Worm (Caenorhabditis elegans) whole organism, L1 larva: ENCODE measurements around the gene ost-1.

Experiments
- F16B12.6 ChIP-seq: fragments of 150-350 bp; optimal IDR thresholded peaks from 2 replicates; lab custom pipeline; 2014; ENCODE audit warnings: missing biosample characterization, missing genetic modification characterization
- aha-1 ChIP-seq: fragments of 150-350 bp; optimal IDR thresholded peaks from 2 replicates; lab custom pipeline; 2014; ENCODE audit warnings: missing biosample characterization, missing genetic modification characterization
- blmp-1 ChIP-seq: fragments of 150-350 bp; optimal IDR thresholded peaks from 2 replicates; lab custom pipeline; 2014; ENCODE audit warnings: missing biosample characterization, missing genetic modification characterization
- ceh-8 ChIP-seq: fragments of 200-800 bp; sonication (Bioruptor generic); optimal IDR thresholded peaks from 2 replicates; lab custom pipeline; 2018; ENCODE audit warnings: mild to moderate bottlenecking, missing genetic modification characterization, moderate library complexity, missing compliant biosample characterization
- ceh-88 ChIP-seq: fragments of 200-800 bp; sonication (Bioruptor generic); IDR thresholded peaks from 2 replicates; pipeline ENCODE4 v1.3.6; 2022; ENCODE audit warnings: missing genetic modification characterization, missing compliant biosample characterization
- ceh-90 ChIP-seq: sonication (generic microtip); optimal IDR thresholded peaks from 2 replicates; lab custom pipeline; 2016; ENCODE audit warnings: missing genetic modification characterization, missing compliant biosample characterization
- dpl-1 ChIP-seq, 3 experiments: fragments of 150-350 bp in 2 of 3; sonication (generic microtip) in 1 of 3; optimal IDR thresholded peaks; 2 replicates each; lab custom pipeline; 2014 to 2017; ENCODE audit warnings: missing biosample characterization in 3 of 3, missing genetic modification characterization in 3 of 3, missing genetic modification reagents in 3 of 3
- dsc-1 ChIP-seq: sonication (generic microtip); optimal IDR thresholded peaks from 2 replicates; lab custom pipeline; 2016; ENCODE audit warnings: mild to moderate bottlenecking, missing genetic modification characterization, missing compliant biosample characterization
- efl-1 ChIP-seq, 4 experiments: fragments of 150-350 bp; optimal IDR thresholded peaks in 3 of 4; peaks in 1 of 4; 1 replicate in 1 of 4; 2 replicates in 3 of 4; lab custom pipeline; 2014; ENCODE audit warnings: missing biosample characterization in 2 of 4, missing genetic modification characterization in 2 of 4, missing genetic modification reagents in 2 of 4
- efl-3 ChIP-seq: fragments of 200-800 bp; sonication (Bioruptor generic); optimal IDR thresholded peaks from 2 replicates; lab custom pipeline; 2018; ENCODE audit warnings: mild to moderate bottlenecking, missing genetic modification characterization, missing compliant biosample characterization
- egl-27 ChIP-seq, 2 experiments: fragments of 150-350 bp in 1 of 2; sonication (generic microtip); optimal IDR thresholded peaks; 3 replicates each; lab custom pipeline; 2017 to 2018; ENCODE audit warnings: missing biosample characterization in 2 of 2, missing genetic modification characterization in 2 of 2, missing genetic modification reagents in 2 of 2
- ets-5 ChIP-seq: fragments of 200-800 bp; sonication (Bioruptor generic); IDR thresholded peaks from 2 replicates; pipeline ENCODE4 v1.3.6; 2022; ENCODE audit warnings: missing genetic modification characterization, missing compliant biosample characterization
- fkh-4 ChIP-seq: sonication (generic microtip); optimal IDR thresholded peaks from 2 replicates; lab custom pipeline; 2016; ENCODE audit warnings: missing compliant biosample characterization, missing genetic modification characterization, borderline replicate concordance
- fkh-8 ChIP-seq: sonication (generic microtip); optimal IDR thresholded peaks from 2 replicates; lab custom pipeline; 2016; ENCODE audit warnings: mild to moderate bottlenecking, missing genetic modification characterization, missing compliant biosample characterization
- fos-1 ChIP-seq: fragments of 150-350 bp; optimal IDR thresholded peaks from 2 replicates; lab custom pipeline; 2014; ENCODE audit warnings: missing biosample characterization, missing genetic modification characterization
- grh-1 ChIP-seq: fragments of 200-800 bp; sonication (Bioruptor generic); IDR thresholded peaks from 2 replicates; pipeline ENCODE4 v1.3.6; 2022; ENCODE audit warnings: missing genetic modification reagents, missing genetic modification characterization, missing compliant biosample characterization
- mef-2 ChIP-seq: fragments of 150-350 bp; optimal IDR thresholded peaks from 2 replicates; lab custom pipeline; 2014; ENCODE audit warnings: missing biosample characterization, missing genetic modification characterization
- mep-1 ChIP-seq: fragments of 150-350 bp; optimal IDR thresholded peaks from 2 replicates; lab custom pipeline; 2014; ENCODE audit warnings: missing biosample characterization, missing genetic modification characterization
- nhr-19 ChIP-seq: fragments of 200-800 bp; sonication (Bioruptor generic); conservative IDR thresholded peaks from 2 replicates; pipeline ENCODE4 v1.3.6; 2022; ENCODE audit warnings: missing genetic modification characterization, missing compliant biosample characterization
- nhr-237 ChIP-seq: fragments of 150-350 bp; optimal IDR thresholded peaks from 2 replicates; lab custom pipeline; 2014; ENCODE audit warnings: missing biosample characterization, missing genetic modification characterization
- nhr-71 ChIP-seq: sonication (generic microtip); optimal IDR thresholded peaks from 2 replicates; lab custom pipeline; 2016; ENCODE audit warnings: mild to moderate bottlenecking, missing genetic modification characterization, moderate library complexity, missing compliant biosample characterization
- nhr-76 ChIP-seq: sonication (generic microtip); optimal IDR thresholded peaks from 2 replicates; lab custom pipeline; 2017; ENCODE audit warnings: missing biosample characterization, missing genetic modification characterization
- pag-3 ChIP-seq: sonication (generic microtip); optimal IDR thresholded peaks from 2 replicates; lab custom pipeline; 2017; ENCODE audit warnings: missing genetic modification characterization, mild to moderate bottlenecking, missing compliant biosample characterization, antibody characterized with exemption, borderline replicate concordance; ENCODE audit not compliant: insufficient read depth
- rnt-1 ChIP-seq: sonication (generic microtip); optimal IDR thresholded peaks from 2 replicates; lab custom pipeline; 2016; ENCODE audit warnings: mild to moderate bottlenecking, missing genetic modification characterization, moderate library complexity, missing compliant biosample characterization
- sox-4 ChIP-seq: sonication (generic microtip); optimal IDR thresholded peaks from 2 replicates; lab custom pipeline; 2016; ENCODE audit warnings: missing genetic modification characterization, missing compliant biosample characterization
- swsn-7 ChIP-seq: sonication (generic microtip); optimal IDR thresholded peaks from 2 replicates; lab custom pipeline; 2016; ENCODE audit warnings: missing genetic modification characterization, missing compliant biosample characterization
- tbx-2 ChIP-seq: sonication (generic microtip); optimal IDR thresholded peaks from 2 replicates; lab custom pipeline; 2016; ENCODE audit warnings: missing genetic modification characterization, missing compliant biosample characterization
- unc-62 ChIP-seq: fragments of 150-350 bp; optimal IDR thresholded peaks from 2 replicates; lab custom pipeline; 2014; ENCODE audit warnings: missing biosample characterization, missing genetic modification reagents, missing genetic modification characterization
- vab-15 ChIP-seq: sonication (generic microtip); optimal IDR thresholded peaks from 2 replicates; lab custom pipeline; 2017; ENCODE audit warnings: missing genotype, mild to moderate bottlenecking, missing genetic modification characterization, missing compliant biosample characterization
- xbp-1 ChIP-seq: sonication (generic microtip); optimal IDR thresholded peaks from 2 replicates; lab custom pipeline; 2016; ENCODE audit warnings: missing genetic modification characterization, missing compliant biosample characterization
- zag-1 ChIP-seq: fragments of 150-350 bp; optimal IDR thresholded peaks from 2 replicates; lab custom pipeline; 2014; ENCODE audit warnings: missing biosample characterization, missing genetic modification characterization

The ost-1 gene

ce11 chrIV:1110999-1111398 is 3.8 kb downstream of the ost-1 start:
- no peak for TF ChIP-seq nhr-76 (tag; lab: Kevin White, UChicago)
- peak; percentile 19 for TF ChIP-seq dsc-1 (tag; lab: Kevin White, UChicago)
- no peak for TF ChIP-seq ceh-90 (tag; lab: Kevin White, UChicago)
- no peak for TF ChIP-seq blmp-1
- TF ChIP-seq efl-3 (GFP tag; lab: Kevin White, UChicago): no peak
- TF ChIP-seq nhr-71 (tag; lab: Kevin White, UChicago): peak; percentile 12
- peak; percentile 42 for TF ChIP-seq rnt-1 (tag; lab: Kevin White, UChicago)

- TF ChIP-seq swsn-7 (tag; lab: Kevin White, UChicago): no peak
- no peak for TF ChIP-seq dpl-1 (GFP tag; optimal IDR thresholded peaks at IDR 0.05; lab: Kevin White, UChicago)
- no peak for TF ChIP-seq xbp-1 (tag; lab: Kevin White, UChicago)
- no peak for TF ChIP-seq tbx-2
- TF ChIP-seq dsc-1 (tag; lab: Kevin White, UChicago): no peak
- TF ChIP-seq pag-3: no peak
- no peak for TF ChIP-seq grh-1
- no peak for TF ChIP-seq vab-15 (tag; lab: Kevin White, UChicago)
- TF ChIP-seq mef-2 (tag; lab: Kevin White, UChicago): no peak
- TF ChIP-seq aha-1 (tag; lab: Kevin White, UChicago): no peak
- no peak for TF ChIP-seq mep-1 (tag; lab: Kevin White, UChicago)
- TF ChIP-seq sox-4: no peak
- no peak for TF ChIP-seq rnt-1 (tag; lab: Kevin White, UChicago)
- TF ChIP-seq, all 84 proteins: peak for 0
These were observed 6.4 kb downstream of the ost-1 start, which contains the start of gene srx-14 for ce11 chrIV:1113638-1114037. Gene srx-14 (minus strand): TSS chrIV:1113738.

ce11 chrIV:1118566-1118965 is 11.4 kb downstream of the ost-1 start, which contains the start of gene srx-13:
Gene srx-13 (minus strand): TSS chrIV:1118666.
- TF ChIP-seq zag-1 (tag; lab: Kevin White, UChicago): no peak
- TF ChIP-seq unc-62 (GFP tag; lab: Kevin White, UChicago): no peak
- no peak for TF ChIP-seq ceh-8 (GFP tag; lab: Kevin White, UChicago)
- peak; percentile 63 for TF ChIP-seq fkh-8
- TF ChIP-seq egl-27 (tag; optimal IDR thresholded peaks at IDR 0.05; lab: Kevin White, UChicago): no peak

ce11 chrIV:1120865-1121264 is 13.7 kb downstream of the ost-1 start:
- TF ChIP-seq fkh-4 (tag; lab: Kevin White, UChicago) (no peak), efl-1 (optimal IDR thresholded peaks at IDR 0.05; lab: Kevin White, UChicago) (no peak), efl-1 (GFP tag; optimal IDR thresholded peaks at IDR 0.05 in 1 of 2; lab: Kevin White, UChicago) (peak in 1 of 2 experiments; percentile 19), dsc-1 (tag; lab: Kevin White, UChicago) (no peak), nhr-19 (GFP tag; lab: Robert Waterston, UW) (no peak)
- TF ChIP-seq, all 84 proteins: peak for 1

ce11 chrIV:1121511-1121910 is 14.3 kb downstream of the ost-1 start:
- no peak for TF ChIP-seq ceh-88 (GFP tag; lab: Robert Waterston, UW)
- no peak for TF ChIP-seq nhr-237
- TF ChIP-seq F16B12.6 (tag; lab: Kevin White, UChicago): no peak
- TF ChIP-seq mef-2 (tag; lab: Kevin White, UChicago): no peak
- no peak for TF ChIP-seq ets-5 (GFP tag; lab: Robert Waterston, UW)
- no peak for TF ChIP-seq vab-15 (tag; lab: Kevin White, UChicago)
- TF ChIP-seq mep-1 (tag; lab: Kevin White, UChicago): no peak

ce11 chrIV:1123357-1123756 is 16.2 kb downstream of the ost-1 start:
- TF ChIP-seq efl-1 (optimal IDR thresholded peaks at IDR 0.05; lab: Kevin White, UChicago) (no peak), efl-1 (GFP tag; optimal IDR thresholded peaks at IDR 0.05 in 1 of 2; lab: Kevin White, UChicago) (peak in 1 of 2 experiments; percentile 19), fos-1 (tag; lab: Kevin White, UChicago) (no peak)
